Fruit fly (Drosophila melanogaster) whole organism, embryonic: ENCODE measurements around the gene Coq5.

Experiments
- Awh ChIP-seq: fragments of 200-800 bp; sonication (Bioruptor generic); IDR thresholded peaks from 2 replicates; pipeline ENCODE4, ENCODE4 v1.3.6; 2022; ENCODE audit warnings: missing biosample characterization, missing genetic modification characterization
- CG1024 ChIP-seq: fragments of 200-800 bp; sonication (Bioruptor generic); IDR thresholded peaks from 2 replicates; pipeline ENCODE4 v1.3.6; 2022; ENCODE audit warnings: missing biosample characterization, missing genetic modification characterization
- CG11504 ChIP-seq: fragments of 200-800 bp; sonication (Bioruptor generic); optimal IDR thresholded peaks from 3 replicates; lab custom pipeline; 2019; ENCODE audit warnings: missing biosample characterization, mild to moderate bottlenecking, missing genetic modification characterization, moderate library complexity
- CG12769 ChIP-seq: fragments of 200-800 bp; sonication (Bioruptor generic); optimal IDR thresholded peaks from 2 replicates; lab custom pipeline; 2019; ENCODE audit warnings: missing biosample characterization, mild to moderate bottlenecking, missing genetic modification characterization, moderate library complexity
- CG13287 ChIP-seq: fragments of 200-800 bp; sonication (Bioruptor generic); IDR thresholded peaks from 2 replicates; pipeline ENCODE4 v1.3.6; 2022; ENCODE audit warnings: missing biosample characterization, missing genetic modification characterization; ENCODE audit not compliant: partially characterized antibody
- CG13775 ChIP-seq: fragments of 200-800 bp; sonication (Bioruptor generic); optimal IDR thresholded peaks from 3 replicates; lab custom pipeline; 2017; ENCODE audit warnings: missing biosample characterization, mild to moderate bottlenecking, missing genetic modification characterization
- CG34224 ChIP-seq: fragments of 200-800 bp; sonication (Bioruptor generic); IDR thresholded peaks from 3 replicates; pipeline ENCODE4 v1.3.6; 2022; ENCODE audit warnings: missing biosample characterization, missing genetic modification characterization; ENCODE audit not compliant: partially characterized antibody
- CG3995 ChIP-seq: fragments of 200-800 bp; sonication (Bioruptor generic); optimal IDR thresholded peaks from 3 replicates; lab custom pipeline; 2016; ENCODE audit warnings: missing biosample characterization, missing genetic modification characterization
- CG42726 ChIP-seq: fragments of 200-800 bp; sonication (Bioruptor generic); IDR thresholded peaks from 2 replicates; pipeline ENCODE4 v1.3.6; 2022; ENCODE audit warnings: missing biosample characterization, missing genetic modification characterization; ENCODE audit not compliant: partially characterized antibody
- CG4617 ChIP-seq: fragments of 200-800 bp; sonication (Bioruptor generic); optimal IDR thresholded peaks from 3 replicates; lab custom pipeline; 2016; ENCODE audit warnings: missing biosample characterization, missing genetic modification characterization, borderline replicate concordance
- CG5180 ChIP-seq: fragments of 200-800 bp; sonication (Bioruptor generic); optimal IDR thresholded peaks from 3 replicates; lab custom pipeline; 2017; ENCODE audit warnings: missing biosample characterization, missing genetic modification characterization, mild to moderate bottlenecking, moderate library complexity, missing genetic modification reagents
- CG9609 ChIP-seq: fragments of 200-800 bp; sonication (Bioruptor generic); optimal IDR thresholded peaks from 3 replicates; lab custom pipeline; 2016; ENCODE audit warnings: missing biosample characterization, missing genetic modification characterization
- Dll ChIP-seq: fragments of 200-800 bp; sonication (Bioruptor generic); IDR thresholded peaks from 4 replicates; pipeline ENCODE4 v1.3.6; 2022; ENCODE audit warnings: missing biosample characterization, missing genetic modification characterization; ENCODE audit not compliant: partially characterized antibody
- Doc3 ChIP-seq: fragments of 200-800 bp; sonication (Bioruptor generic); IDR thresholded peaks from 3 replicates; pipeline ENCODE4 v1.3.6; 2022; ENCODE audit warnings: missing biosample characterization, missing genetic modification characterization; ENCODE audit not compliant: partially characterized antibody
- Dref ChIP-seq: fragments of 200-800 bp; sonication (Bioruptor generic); IDR thresholded peaks from 2 replicates; pipeline ENCODE4 v1.3.6; 2022; ENCODE audit warnings: missing biosample characterization, missing genetic modification characterization
- Drgx ChIP-seq: fragments of 200-800 bp; sonication (Bioruptor generic); IDR thresholded peaks from 2 replicates; pipeline ENCODE4 v1.3.6; 2022; ENCODE audit warnings: missing biosample characterization, missing genetic modification characterization
- HLH4C ChIP-seq: fragments of 200-800 bp; sonication (Bioruptor generic); IDR thresholded peaks from 3 replicates; pipeline ENCODE4 v1.3.6; 2022; ENCODE audit warnings: missing biosample characterization, missing genetic modification characterization; ENCODE audit not compliant: partially characterized antibody
- HmgD ChIP-seq: fragments of 200-800 bp; sonication (Bioruptor generic); optimal IDR thresholded peaks from 3 replicates; lab custom pipeline; 2016; ENCODE audit warnings: missing biosample characterization, missing genetic modification characterization
- HmgZ ChIP-seq: fragments of 200-800 bp; sonication (Bioruptor generic); optimal IDR thresholded peaks from 2 replicates; lab custom pipeline; 2018; ENCODE audit warnings: missing biosample characterization, mild to moderate bottlenecking, missing genetic modification characterization
- MESR4 ChIP-seq: fragments of 200-800 bp; sonication (Bioruptor generic); optimal IDR thresholded peaks from 2 replicates; lab custom pipeline; 2018; ENCODE audit warnings: missing biosample characterization, mild to moderate bottlenecking, missing genetic modification characterization, moderate library complexity
- Max ChIP-seq: fragments of 200-800 bp; sonication (Bioruptor generic); optimal IDR thresholded peaks from 2 replicates; lab custom pipeline; 2016; ENCODE audit warnings: missing biosample characterization, mild to moderate bottlenecking, missing genetic modification characterization
- Opbp ChIP-seq: fragments of 200-800 bp; sonication (Bioruptor generic); IDR thresholded peaks from 3 replicates; pipeline ENCODE4 v1.3.6; 2022; ENCODE audit warnings: missing biosample characterization, missing genetic modification characterization; ENCODE audit not compliant: partially characterized antibody
- Optix ChIP-seq: fragments of 200-800 bp; sonication (Bioruptor generic); IDR thresholded peaks from 3 replicates; pipeline ENCODE4 v1.3.6; 2022; ENCODE audit warnings: missing biosample characterization, missing genetic modification characterization
- Rfx ChIP-seq: fragments of 200-800 bp; sonication (Bioruptor generic); IDR thresholded peaks from 2 replicates; pipeline ENCODE4 v1.3.6; 2022; ENCODE audit warnings: missing biosample characterization, missing genetic modification characterization
- Sry-δ ChIP-seq: fragments of 200-800 bp; sonication (Bioruptor generic); optimal IDR thresholded peaks from 2 replicates; lab custom pipeline; 2016; ENCODE audit warnings: missing biosample characterization, missing genetic modification characterization
- TFAM ChIP-seq: fragments of 200-800 bp; sonication (Bioruptor generic); optimal IDR thresholded peaks from 2 replicates; lab custom pipeline; 2017; ENCODE audit warnings: missing biosample characterization, missing genetic modification characterization, inconsistent platforms
- amos ChIP-seq: fragments of 200-800 bp; sonication (Bioruptor generic); IDR thresholded peaks from 2 replicates; pipeline ENCODE4 v1.3.6; 2022; ENCODE audit warnings: missing biosample characterization, missing genetic modification characterization; ENCODE audit not compliant: partially characterized antibody
- ara ChIP-seq: fragments of 200-800 bp; sonication (Bioruptor generic); IDR thresholded peaks from 2 replicates; pipeline ENCODE4 v1.3.6; 2022; ENCODE audit warnings: missing biosample characterization, missing genetic modification characterization
- cg ChIP-seq: fragments of 200-800 bp; sonication (Bioruptor generic); optimal IDR thresholded peaks from 3 replicates; lab custom pipeline; 2019; ENCODE audit warnings: missing biosample characterization, mild to moderate bottlenecking, missing genetic modification characterization, moderate library complexity
- chinmo ChIP-seq: fragments of 200-800 bp; sonication (Bioruptor generic); IDR thresholded peaks from 4 replicates; pipeline ENCODE4 v1.3.6; 2022; ENCODE audit warnings: missing biosample characterization, missing genetic modification characterization; ENCODE audit not compliant: partially characterized antibody
- crol ChIP-seq: fragments of 200-800 bp; sonication (Bioruptor generic); IDR thresholded peaks from 2 replicates; pipeline ENCODE4 v1.3.6; 2022; ENCODE audit warnings: missing biosample characterization, missing genetic modification characterization
- gcm2 ChIP-seq: fragments of 200-800 bp; sonication (Bioruptor generic); optimal IDR thresholded peaks from 2 replicates; lab custom pipeline; 2016; ENCODE audit warnings: missing biosample characterization, missing genetic modification characterization
- hbn ChIP-seq: fragments of 200-800 bp; sonication (Bioruptor generic); IDR thresholded peaks from 2 replicates; pipeline ENCODE4 v1.3.6; 2022; ENCODE audit warnings: missing biosample characterization, missing genetic modification characterization; ENCODE audit not compliant: partially characterized antibody
- hth ChIP-seq: fragments of >200 bp; optimal IDR thresholded peaks from 2 replicates; lab custom pipeline; 2017; ENCODE audit warnings: inconsistent platforms
- jumu ChIP-seq: fragments of 200-800 bp; sonication (Bioruptor generic); optimal IDR thresholded peaks from 3 replicates; lab custom pipeline; 2016; ENCODE audit warnings: missing biosample characterization, missing genetic modification characterization
- knrl ChIP-seq: fragments of 200-800 bp; sonication (Bioruptor generic); IDR thresholded peaks from 3 replicates; pipeline ENCODE4 v1.3.6; 2022; ENCODE audit warnings: missing biosample characterization, missing genetic modification characterization; ENCODE audit not compliant: partially characterized antibody
- nerfin-2 ChIP-seq: fragments of 200-800 bp; sonication (Bioruptor generic); IDR thresholded peaks from 2 replicates; pipeline ENCODE4 v1.3.6; 2022; ENCODE audit warnings: missing biosample characterization, missing genetic modification characterization; ENCODE audit not compliant: partially characterized antibody
- pzg ChIP-seq: fragments of 200-800 bp; sonication (Bioruptor generic); optimal IDR thresholded peaks from 3 replicates; lab custom pipeline; 2018; ENCODE audit warnings: missing biosample characterization, mild to moderate bottlenecking, missing genetic modification characterization, moderate library complexity
- row ChIP-seq: fragments of 200-800 bp; sonication (Bioruptor generic); IDR thresholded peaks from 3 replicates; pipeline ENCODE4 v1.3.6; 2022; ENCODE audit warnings: missing biosample characterization, missing genetic modification characterization
- slbo ChIP-seq: fragments of 200-800 bp; sonication (Bioruptor generic); IDR thresholded peaks from 2 replicates; pipeline ENCODE4 v1.3.6; 2022; ENCODE audit warnings: missing biosample characterization, missing genetic modification characterization
- stwl ChIP-seq: fragments of 200-800 bp; sonication (Bioruptor generic); optimal IDR thresholded peaks from 3 replicates; lab custom pipeline; 2018; ENCODE audit warnings: missing biosample characterization, mild to moderate bottlenecking, missing genetic modification characterization, moderate library complexity
- unc-4 ChIP-seq: fragments of 200-800 bp; sonication (Bioruptor generic); IDR thresholded peaks from 2 replicates; pipeline ENCODE4 v1.3.6; 2022; ENCODE audit warnings: missing biosample characterization, missing genetic modification characterization; ENCODE audit not compliant: partially characterized antibody
- vnd ChIP-seq: fragments of 200-800 bp; sonication (Bioruptor generic); IDR thresholded peaks from 3 replicates; pipeline ENCODE4 v1.3.6; 2022; ENCODE audit warnings: missing biosample characterization, missing genetic modification characterization; ENCODE audit not compliant: partially characterized antibody
- wek ChIP-seq: fragments of 200-800 bp; sonication (Bioruptor generic); optimal IDR thresholded peaks from 3 replicates; lab custom pipeline; 2018; ENCODE audit warnings: missing biosample characterization, mild to moderate bottlenecking, missing genetic modification characterization, moderate library complexity

Coq5 gene

dm6 chrX:13154783-13155182 is 39.6 kb downstream of the Coq5 start, which contains the start of the genes CG4318 and CG4332 (continued):
- peak; percentile 90 for TF ChIP-seq Dll
- TF ChIP-seq Opbp, result peak; percentile 89
- TF ChIP-seq slbo (GFP tag; lab: Robert Waterston, UW), result 0 out of 2 replicates have a peak, but pooled peaks have one; percentile 14
- peak; percentile 92 for TF ChIP-seq CG13287 (GFP tag; lab: Robert Waterston, UW)
- TF ChIP-seq CG34224 (GFP tag; lab: Robert Waterston, UW), result peak; percentile 87
- TF ChIP-seq Sry-δ (GFP tag; lab: Kevin White, UChicago), result peak; percentile 92
- TF ChIP-seq Doc3 (GFP tag; lab: Robert Waterston, UW), result peak; percentile 87
- peak; percentile 2 for TF ChIP-seq CG4617
- no peak for TF ChIP-seq Awh (GFP tag; lab: Robert Waterston, UW)
- peak; percentile 33 for TF ChIP-seq cg (GFP tag; lab: Kevin White, UChicago)
- peak; percentile 44 for TF ChIP-seq Max (GFP tag; lab: Kevin White, UChicago)
- TF ChIP-seq TFAM (GFP tag; lab: Kevin White, UChicago), result no peak
- no peak for TF ChIP-seq CG12769
- peak; percentile 21 for TF ChIP-seq HmgZ (tag; lab: Kevin White, UChicago)
- peak; percentile 84 for TF ChIP-seq CG42726
- TF ChIP-seq pzg (GFP tag; lab: Kevin White, UChicago), result peak; percentile 53
- TF ChIP-seq hbn, result peak; percentile 82
- TF ChIP-seq ara (GFP tag; lab: Robert Waterston, UW), result peak; percentile 6; the same call in 1 of the 2 replicates
- no peak for TF ChIP-seq CG9609 (GFP tag; lab: Kevin White, UChicago)
- TF ChIP-seq vnd (GFP tag; lab: Robert Waterston, UW), result peak; percentile 74
- peak; percentile 89 for TF ChIP-seq amos (GFP tag; lab: Robert Waterston, UW)
- TF ChIP-seq stwl (tag; lab: Kevin White, UChicago), result peak; percentile 59
- no peak for TF ChIP-seq Drgx (GFP tag; lab: Robert Waterston, UW)
- TF ChIP-seq Optix, result no peak
- no peak for TF ChIP-seq CG11504 (tag; lab: Kevin White, UChicago)
- peak; percentile 38; the same call in 1 of the 2 replicates for TF ChIP-seq Rfx (GFP tag; lab: Robert Waterston, UW)
- TF ChIP-seq knrl (GFP tag; lab: Robert Waterston, UW), result peak; percentile 84
- no peak for TF ChIP-seq CG1024 (GFP tag; lab: Robert Waterston, UW)
- peak; percentile 82 for TF ChIP-seq Dref (GFP tag; lab: Robert Waterston, UW)
- peak; percentile 72 for TF ChIP-seq nerfin-2 (GFP tag; lab: Robert Waterston, UW)
- TF ChIP-seq unc-4 (GFP tag; lab: Robert Waterston, UW), result peak; percentile 86
- no peak for TF ChIP-seq crol (GFP tag; lab: Robert Waterston, UW)
- peak; percentile 48 for TF ChIP-seq MESR4
- TF ChIP-seq CG5180, result no peak
- peak; percentile 85; the same call in 1 of the 4 replicates for TF ChIP-seq chinmo (GFP tag; lab: Robert Waterston, UW)
- TF ChIP-seq CG13775 (GFP tag; lab: Kevin White, UChicago), result no peak
- TF ChIP-seq CG3995 (GFP tag; lab: Kevin White, UChicago), result peak; percentile 36
- TF ChIP-seq HLH4C (GFP tag; lab: Robert Waterston, UW), result peak; percentile 81
- TF ChIP-seq HmgD (GFP tag; lab: Kevin White, UChicago), result no peak
- no peak for TF ChIP-seq wek (GFP tag; lab: Kevin White, UChicago)
- peak; percentile 49; the same call in 2 of the 3 replicates for TF ChIP-seq row
- no peak for TF ChIP-seq gcm2 (GFP tag; lab: Kevin White, UChicago)
- no peak for TF ChIP-seq jumu (GFP tag; lab: Kevin White, UChicago)
- no peak for TF ChIP-seq hth
